Worm (Caenorhabditis elegans) whole organism, mixed stage, embryonic: ENCODE measurements around the gene gcy-31.

Experiments used
- ces-1 ChIP-seq: fragments of 150-350 bp; optimal IDR thresholded peaks from 2 replicates; lab custom pipeline; 2014; ENCODE audit warnings: missing biosample characterization, missing genetic modification reagents, missing genetic modification characterization
- elt-1 ChIP-seq: sonication (generic microtip); optimal IDR thresholded peaks from 2 replicates; lab custom pipeline; 2017; ENCODE audit warnings: missing genetic modification characterization, mild to moderate bottlenecking, missing compliant biosample characterization, antibody characterized with exemption, moderate library complexity, borderline replicate concordance; ENCODE audit not compliant: insufficient read depth
- elt-3 ChIP-seq: fragments of 150-350 bp; optimal IDR thresholded peaks from 2 replicates; lab custom pipeline; 2014; ENCODE audit warnings: missing biosample characterization, missing genetic modification characterization
- lin-13 ChIP-seq: fragments of 150-350 bp; optimal IDR thresholded peaks from 2 replicates; lab custom pipeline; 2014; ENCODE audit warnings: missing biosample characterization, missing genetic modification characterization
- nhr-237 ChIP-seq: fragments of 150-350 bp; optimal IDR thresholded peaks from 2 replicates; lab custom pipeline; 2014; ENCODE audit warnings: missing biosample characterization, missing genetic modification characterization
- nhr-28 ChIP-seq: fragments of 150-350 bp; optimal IDR thresholded peaks from 2 replicates; lab custom pipeline; 2014; ENCODE audit warnings: missing biosample characterization, missing genetic modification characterization
- nhr-76 ChIP-seq: sonication (generic microtip); optimal IDR thresholded peaks from 2 replicates; lab custom pipeline; 2017; ENCODE audit warnings: missing biosample characterization, missing genetic modification characterization
- sptf-1 ChIP-seq: sonication (generic microtip); optimal IDR thresholded peaks from 2 replicates; lab custom pipeline; 2017; ENCODE audit warnings: mild to moderate bottlenecking, missing genetic modification characterization, moderate library complexity, missing compliant biosample characterization
- tbx-8 ChIP-seq: fragments of 200-800 bp; sonication (Bioruptor generic); optimal IDR thresholded peaks from 2 replicates; lab custom pipeline; 2018; ENCODE audit warnings: mild to moderate bottlenecking, missing genetic modification characterization, moderate library complexity, missing compliant biosample characterization
- unc-120 ChIP-seq: sonication (generic microtip); optimal IDR thresholded peaks from 2 replicates; lab custom pipeline; 2017; ENCODE audit warnings: missing genetic modification characterization, missing compliant biosample characterization; ENCODE audit not compliant: poor library complexity, severe bottlenecking

DNA sequence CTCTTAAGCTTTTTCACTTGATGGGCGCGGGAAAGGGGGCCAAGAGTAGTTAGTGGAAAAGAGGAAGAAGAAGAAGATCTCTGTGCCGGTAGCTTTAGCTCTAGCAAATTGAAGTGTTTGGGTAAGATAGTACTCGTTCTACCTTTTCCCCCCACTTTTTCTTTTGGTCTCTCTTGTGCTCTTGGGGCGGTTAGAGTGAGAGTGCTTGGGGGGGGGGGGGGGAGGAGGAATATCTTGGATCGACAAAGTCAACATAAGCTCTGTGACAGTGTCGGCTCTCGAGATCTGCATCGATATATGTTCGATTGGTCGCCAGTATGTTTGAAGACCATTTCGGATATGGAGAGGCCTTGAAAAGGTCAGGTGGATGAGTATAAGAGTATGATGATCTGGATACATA lies 32.5 kb upstream of the gcy-31 start, which contains the start of gene fox-1:
- TF ChIP-seq lin-13 (tag; lab: Kevin White, UChicago) (no peak), nhr-28 (tag; lab: Kevin White, UChicago) (no peak), elt-3 (tag; lab: Kevin White, UChicago) (no peak), nhr-76 (tag; lab: Kevin White, UChicago) (no peak), elt-1 (tag; lab: Kevin White, UChicago) (no peak), ces-1 (no peak), nhr-237 (tag; lab: Kevin White, UChicago) (no peak), tbx-8 (no peak), sptf-1 (tag; lab: Kevin White, UChicago) (peak; percentile 16), unc-120 (tag; lab: Kevin White, UChicago) (no peak)
